Worm (Caenorhabditis elegans): ENCODE data around the gene F27C8.2.

- TF ChIP-seq gmeb-2 (tag; optimal IDR thresholded peaks at IDR 0.05) (no peak), tbx-2 (tag; optimal IDR thresholded peaks at IDR 0.05) (no peak), nhr-11 (tag; optimal IDR thresholded peaks at IDR 0.05) (no peak), nfya-1 (tag; optimal IDR thresholded peaks at IDR 0.05) (no peak), pha-4 (tag; optimal IDR thresholded peaks at IDR 0.05) (no peak), fkh-10 (GFP tag; optimal IDR thresholded peaks at IDR 0.05) (no peak), madf-2 (tag; optimal IDR thresholded peaks at IDR 0.05) (no peak), hlh-30 (tag; optimal IDR thresholded peaks at IDR 0.05; ENCODE audit: insufficient read depth) (no peak), ceh-45 (GFP tag; IDR thresholded peaks at IDR 0.05) (no peak), ttx-3 (tag; optimal IDR thresholded peaks at IDR 0.05) (no peak), ceh-14 (tag; optimal IDR thresholded peaks at IDR 0.05) (no peak), hlh-15 (tag; optimal IDR thresholded peaks at IDR 0.05) (no peak), T23F11.4 (GFP tag; optimal IDR thresholded peaks at IDR 0.05) (no peak), npax-4 (tag; optimal IDR thresholded peaks at IDR 0.05) (no peak)
Observed at ce11 chrIV:9617358-9617757, 21.2 kb downstream of the F27C8.2 start.

All from whole organism, late embryonic.